Worm (Caenorhabditis elegans): Measurements from ENCODE around the gene srz-99.

Gene srz-99

ce11 chrV:16733681-16734080 lies 3.6 kb downstream of the srz-99 start, which contains the start of gene T25E12.16:
Gene T25E12.16 (minus strand): TSS chrV:16733781.
- TF ChIP-seq F49E8.2 (tag; optimal IDR thresholded peaks at IDR 0.05; ENCODE audit: borderline replicate concordance) = no peak
- no peak for TF ChIP-seq nhr-111 (GFP tag; optimal IDR thresholded peaks at IDR 0.05)
- TF ChIP-seq aha-1 (tag) = no peak

- no peak for TF ChIP-seq dpl-1 (GFP tag; optimal IDR thresholded peaks at IDR 0.05)
- peak in 1 of 2 experiments; percentile 4 for TF ChIP-seq unc-62 (GFP tag; optimal IDR thresholded peaks at IDR 0.05 in 1 of 2)
- no peak for TF ChIP-seq unc-62 (tag; optimal IDR thresholded peaks at IDR 0.05)
- TF ChIP-seq zag-1 (tag; optimal IDR thresholded peaks at IDR 0.05) = no peak
These were observed 5.5 kb downstream of the srz-99 start, which contains the start of the genes clec-38 and clec-34 for ce11 chrV:16735518-16735917. Gene clec-38 (minus strand): TSS chrV:16735618. Gene clec-34 (plus strand): TSS chrV:16735765.

ce11 chrV:16739100-16739499 lies 9.0 kb downstream of the srz-99 start, which contains the start of the genes clec-29 and clec-39:
Gene clec-29 (minus strand): TSS chrV:16739200.
Gene clec-39 (plus strand): TSS chrV:16739268.
- TF ChIP-seq zfp-2 (tag; optimal IDR thresholded peaks at IDR 0.05) = no peak
- TF ChIP-seq mxl-3 (GFP tag; optimal IDR thresholded peaks at IDR 0.05) = no peak
- no peak for TF ChIP-seq hmg-1.1 (GFP tag; IDR thresholded peaks at IDR 0.05)
- no peak for TF ChIP-seq daf-8 (GFP tag; IDR thresholded peaks at IDR 0.05)
- TF ChIP-seq nhr-28 (tag; optimal IDR thresholded peaks at IDR 0.05) = no peak
- TF ChIP-seq ceh-20 (GFP tag; IDR thresholded peaks at IDR 0.05) = no peak
- TF ChIP-seq daf-12 (tag; optimal IDR thresholded peaks at IDR 0.05) = no peak
- TF ChIP-seq sdz-12 (GFP tag; optimal IDR thresholded peaks at IDR 0.05) = no peak
- TF ChIP-seq zag-1 (tag; optimal IDR thresholded peaks at IDR 0.05) = no peak
- no peak for TF ChIP-seq mdt-29 (GFP tag; IDR thresholded peaks at IDR 0.05)
- no peak for TF ChIP-seq spr-1 (tag; optimal IDR thresholded peaks at IDR 0.05)
- TF ChIP-seq zfp-3 (GFP tag; conservative IDR thresholded peaks at IDR 0.05) = no peak

- TF ChIP-seq aha-1 (tag) (peak; percentile 67), hif-1 (tag; optimal IDR thresholded peaks at IDR 0.05) (no peak)
These were observed 12.1 kb downstream of the srz-99 start, which contains the start of gene T25E12.6 for ce11 chrV:16742123-16742522. Gene T25E12.6 (plus strand): TSS chrV:16742423.

ce11 chrV:16744783-16745182 lies 14.7 kb downstream of the srz-99 start:
- TF ChIP-seq unc-130 (GFP tag; optimal IDR thresholded peaks at IDR 0.05) (peak; percentile 16), F49E8.2 (tag; optimal IDR thresholded peaks at IDR 0.05; ENCODE audit: borderline replicate concordance) (peak; percentile 1), madf-5 (GFP tag; IDR thresholded peaks at IDR 0.05) (0 out of 4 replicates have a peak, but pooled peaks of 1 of the 2 experiments have one; percentile 57), F44E2.7 (GFP tag; IDR thresholded peaks at IDR 0.05) (no peak)

- TF ChIP-seq zag-1 (tag; optimal IDR thresholded peaks at IDR 0.05) (no peak), nhr-48 (tag; optimal IDR thresholded peaks at IDR 0.05) (no peak), ctbp-1 (GFP tag; IDR thresholded peaks at IDR 0.05) (no peak), madf-5 (GFP tag; IDR thresholded peaks at IDR 0.05) (no peak), egl-27 (tag; optimal IDR thresholded peaks at IDR 0.05) (no peak), hmg-1.1 (GFP tag; IDR thresholded peaks at IDR 0.05) (no peak), nhr-10 (tag; optimal IDR thresholded peaks at IDR 0.05) (no peak), pqm-1 (tag; optimal IDR thresholded peaks at IDR 0.05) (no peak), aha-1 (tag) (peak; percentile 85), T26A8.4 (GFP tag; IDR thresholded peaks at IDR 0.05) (no peak), arid-1 (GFP tag; conservative IDR thresholded peaks at IDR 0.05) (no peak), madf-9 (GFP tag; conservative IDR thresholded peaks at IDR 0.05) (no peak), set-16 (GFP tag; IDR thresholded peaks at IDR 0.05) (peak; percentile 75), dmd-9 (GFP tag; IDR thresholded peaks at IDR 0.05) (no peak), mxl-2 (GFP tag; conservative IDR thresholded peaks at IDR 0.05) (no peak), spr-1 (tag; optimal IDR thresholded peaks at IDR 0.05) (no peak), dve-1 (tag; optimal IDR thresholded peaks at IDR 0.05; ENCODE audit: insufficient read depth) (no peak)
These were observed 15.2 kb downstream of the srz-99 start for ce11 chrV:16745214-16745613.

Measured in whole organism, L4 larva.